Fruit fly (Drosophila melanogaster): ENCODE measurements around the gene CG4592.

The CG4592 gene

DNA sequence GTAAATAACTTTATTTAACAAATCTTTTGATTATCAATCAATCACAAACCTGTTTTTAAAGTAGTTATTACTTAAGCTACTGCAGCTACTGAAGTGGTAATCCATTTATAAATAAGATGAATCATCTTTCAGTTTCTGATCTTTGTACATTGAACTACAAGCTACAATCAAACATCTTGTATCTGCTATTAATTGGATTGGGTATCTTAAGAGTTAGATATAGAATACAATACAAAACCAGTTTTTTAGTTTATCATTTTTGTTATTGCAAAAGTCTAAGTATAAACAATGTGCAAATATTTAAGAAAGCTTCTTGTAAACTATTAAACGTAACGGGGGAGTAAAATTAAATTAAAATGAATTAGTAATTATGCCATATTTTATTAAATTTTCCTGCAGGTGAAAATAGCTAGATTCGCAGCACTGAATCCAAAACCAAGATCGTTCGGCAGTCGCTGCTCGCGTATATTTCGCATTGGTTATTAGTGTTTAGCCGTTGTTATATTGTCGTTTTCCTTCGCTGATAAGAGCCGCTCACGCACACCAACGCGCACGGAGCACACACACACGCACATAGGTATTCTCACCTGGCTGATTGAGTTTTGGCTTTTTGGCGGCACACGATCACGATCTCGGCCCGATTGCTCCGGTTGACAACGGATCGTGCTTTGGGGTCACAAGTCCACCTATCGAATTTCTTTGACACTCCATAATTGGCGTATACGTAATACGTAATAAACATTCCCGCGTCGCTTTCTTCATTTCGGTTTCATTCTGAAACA lies 26.5 kb downstream of the CG4592 start (continued):
- TF ChIP-seq GATAe (GFP tag; conservative IDR thresholded peaks at IDR 0.05) (0 out of 2 replicates have a peak, but pooled peaks have one; percentile 20), gcm (GFP tag; optimal IDR thresholded peaks at IDR 0.05) (no peak), CG8290 (GFP tag; optimal IDR thresholded peaks at IDR 0.05) (no peak), CG8290 (tag; optimal IDR thresholded peaks at IDR 0.05) (peak in 1 of 2 experiments; percentile 57), ac (GFP tag; optimal IDR thresholded peaks at IDR 0.05) (no peak), CG8924 (tag; optimal IDR thresholded peaks at IDR 0.05) (no peak), fd102C (GFP tag; optimal IDR thresholded peaks at IDR 0.05) (no peak), Blimp-1 (GFP tag; optimal IDR thresholded peaks at IDR 0.05) (peak; percentile 33), pho (GFP tag; optimal IDR thresholded peaks at IDR 0.05) (no peak), fd3F (GFP tag; optimal IDR thresholded peaks at IDR 0.05) (no peak), tap (tag; optimal IDR thresholded peaks at IDR 0.05) (no peak), kni (GFP tag; optimal IDR thresholded peaks at IDR 0.05) (no peak), CG2712 (tag; optimal IDR thresholded peaks at IDR 0.05) (no peak), CG34422 (GFP tag; IDR thresholded peaks at IDR 0.05) (peak; percentile 21; the same call in 1 of the 3 replicates), crc (GFP tag; optimal IDR thresholded peaks at IDR 0.05) (no peak), pnt (GFP tag; optimal IDR thresholded peaks at IDR 0.05) (no peak), Lhr (GFP tag; optimal IDR thresholded peaks at IDR 0.05) (no peak), peb (GFP tag; IDR thresholded peaks at IDR 0.05) (no peak), CG1233 (GFP tag; optimal IDR thresholded peaks at IDR 0.05) (no peak), Neu2 (GFP tag; optimal IDR thresholded peaks at IDR 0.05; ENCODE audit: borderline replicate concordance) (no peak), CG1024 (GFP tag; IDR thresholded peaks at IDR 0.05) (no peak), CG2199 (GFP tag; IDR thresholded peaks at IDR 0.05) (peak; percentile 75; the same call in 1 of the 3 replicates), Hmr (GFP tag; optimal IDR thresholded peaks at IDR 0.05) (no peak), lab (GFP tag; optimal IDR thresholded peaks at IDR 0.05) (peak; percentile 19), ERR (GFP tag; optimal IDR thresholded peaks at IDR 0.05) (no peak), ara (GFP tag; IDR thresholded peaks at IDR 0.05) (no peak), ro (GFP tag; IDR thresholded peaks at IDR 0.05) (no peak), CG4820 (GFP tag; optimal IDR thresholded peaks at IDR 0.05) (no peak), CoRest (tag; optimal IDR thresholded peaks at IDR 0.05) (no peak), grn (GFP tag; optimal IDR thresholded peaks at IDR 0.05) (peak; percentile 66), so (GFP tag; IDR thresholded peaks at IDR 0.05) (no peak), twi (tag; optimal IDR thresholded peaks at IDR 0.05) (no peak), croc (GFP tag; conservative IDR thresholded peaks at IDR 0.05) (no peak), cwo (GFP tag; optimal IDR thresholded peaks at IDR 0.05) (peak; percentile 9), Dref (GFP tag; IDR thresholded peaks at IDR 0.05) (no peak), CG30403 (GFP tag; optimal IDR thresholded peaks at IDR 0.05) (no peak), Deaf1 (tag; optimal IDR thresholded peaks at IDR 0.05) (peak; percentile 86), CG33213 (GFP tag; optimal IDR thresholded peaks at IDR 0.05) (no peak), CG4730 (GFP tag; IDR thresholded peaks at IDR 0.05) (no peak), Chrac-16 (GFP tag; optimal IDR thresholded peaks at IDR 0.05) (no peak), Meics (GFP tag; optimal IDR thresholded peaks at IDR 0.05) (peak; percentile 9), stc (GFP tag; IDR thresholded peaks at IDR 0.05) (no peak), abd-A (tag; optimal IDR thresholded peaks at IDR 0.05) (no peak), YL-1 (GFP tag; optimal IDR thresholded peaks at IDR 0.05) (no peak), CG3163 (GFP tag; optimal IDR thresholded peaks at IDR 0.05) (no peak), jumu (GFP tag; optimal IDR thresholded peaks at IDR 0.05) (no peak), CG30431 (GFP tag; optimal IDR thresholded peaks at IDR 0.05) (no peak), CG32532 (GFP tag; IDR thresholded peaks at IDR 0.05) (peak; percentile 21; the same call in 1 of the 2 replicates), CG6683 (GFP tag; optimal IDR thresholded peaks at IDR 0.05) (no peak), Nf-YC (tag; optimal IDR thresholded peaks at IDR 0.05) (no peak)
